Worm (Caenorhabditis elegans) whole organism, young adult: Measurements from ENCODE around the gene tat-3.

Experiments used
- B0336.3 ChIP-seq: fragments of 200-800 bp; sonication (Bioruptor generic); IDR thresholded peaks from 2 replicates; pipeline ENCODE4 v1.3.6; 2022; ENCODE audit warnings: missing genetic modification characterization, missing compliant biosample characterization
- F10E7.11 ChIP-seq: sonication (generic microtip); optimal IDR thresholded peaks from 2 replicates; lab custom pipeline; 2017; ENCODE audit warnings: mild to moderate bottlenecking, missing genetic modification characterization, moderate library complexity, missing compliant biosample characterization
- F37B4.10 ChIP-seq: fragments of 200-800 bp; sonication (Bioruptor generic); IDR thresholded peaks from 2 replicates; pipeline ENCODE4 v1.3.6; 2022; ENCODE audit warnings: missing genetic modification characterization, missing compliant biosample characterization
- F52B5.7 ChIP-seq: sonication (generic microtip); optimal IDR thresholded peaks from 2 replicates; lab custom pipeline; 2016; ENCODE audit warnings: mild to moderate bottlenecking, missing genetic modification characterization, missing compliant biosample characterization
- F57C9.4 ChIP-seq: sonication (generic microtip); optimal IDR thresholded peaks from 2 replicates; lab custom pipeline; 2017; ENCODE audit warnings: mild to moderate bottlenecking, missing genetic modification characterization, missing compliant biosample characterization
- T07F8.4 ChIP-seq: sonication (generic microtip); optimal IDR thresholded peaks from 2 replicates; lab custom pipeline; 2016; ENCODE audit warnings: mild to moderate bottlenecking, missing genetic modification characterization, moderate library complexity, missing compliant biosample characterization
- Y53F4B.3 ChIP-seq: fragments of 200-800 bp; sonication (Bioruptor generic); IDR thresholded peaks from 2 replicates; pipeline ENCODE4 v1.3.6; 2022; ENCODE audit warnings: missing genetic modification reagents, missing genetic modification characterization, missing compliant biosample characterization
- Y53G8AR.9 ChIP-seq: fragments of 200-800 bp; sonication (Bioruptor generic); conservative IDR thresholded peaks from 2 replicates; pipeline ENCODE4 v1.3.6; 2022; ENCODE audit warnings: missing genetic modification reagents, missing genetic modification characterization, missing compliant biosample characterization
- Y56A3A.18 ChIP-seq: fragments of 200-800 bp; sonication (Bioruptor generic); IDR thresholded peaks from 2 replicates; pipeline ENCODE4 v1.3.6; 2022; ENCODE audit warnings: missing genetic modification reagents, missing genetic modification characterization, missing compliant biosample characterization
- Y79H2A.3 ChIP-seq: fragments of 200-800 bp; sonication (Bioruptor generic); conservative IDR thresholded peaks from 2 replicates; pipeline ENCODE4 v1.3.6; 2022; ENCODE audit warnings: missing genetic modification reagents, missing genetic modification characterization, missing compliant biosample characterization
- Y95B8A.8 ChIP-seq: fragments of 200-800 bp; sonication (Bioruptor generic); IDR thresholded peaks from 2 replicates; pipeline ENCODE4 v1.3.6; 2022; ENCODE audit warnings: missing genetic modification reagents, missing genetic modification characterization, missing compliant biosample characterization
- ama-1 ChIP-seq, 3 experiments: fragments of 150-350 bp in 1 of 3; sonication (generic microtip) in 2 of 3; optimal IDR thresholded peaks; 2 replicates each; lab custom pipeline; 2014 to 2018; ENCODE audit warnings: missing biosample characterization in 2 of 3, missing genetic modification characterization in 2 of 3, missing genetic modification reagents in 2 of 3
- atf-7 ChIP-seq: sonication (generic microtip); optimal IDR thresholded peaks from 2 replicates; lab custom pipeline; 2017; ENCODE audit warnings: mild to moderate bottlenecking, missing genetic modification characterization, missing compliant biosample characterization
- attf-3 ChIP-seq: fragments of 200-800 bp; sonication (Bioruptor generic); conservative IDR thresholded peaks from 2 replicates; pipeline ENCODE4 v1.3.6; 2022; ENCODE audit warnings: missing genetic modification reagents, missing genetic modification characterization, missing compliant biosample characterization
- attf-5 ChIP-seq: fragments of 200-800 bp; sonication (Bioruptor generic); optimal IDR thresholded peaks from 2 replicates; lab custom pipeline; 2018; ENCODE audit warnings: mild to moderate bottlenecking, missing genetic modification characterization, missing compliant biosample characterization
- attf-6 ChIP-seq: fragments of 200-800 bp; sonication (Bioruptor generic); IDR thresholded peaks from 2 replicates; pipeline ENCODE4 v1.3.6; 2022; ENCODE audit warnings: missing genetic modification reagents, missing genetic modification characterization, missing compliant biosample characterization
- ceh-100 ChIP-seq: fragments of 200-800 bp; sonication (Bioruptor generic); IDR thresholded peaks from 2 replicates; pipeline ENCODE4 v1.3.6; 2022; ENCODE audit warnings: missing genetic modification reagents, missing genetic modification characterization, missing compliant biosample characterization
- ceh-27 ChIP-seq: fragments of 200-800 bp; sonication (Bioruptor generic); optimal IDR thresholded peaks from 2 replicates; lab custom pipeline; 2018; ENCODE audit warnings: mild to moderate bottlenecking, missing genetic modification characterization, moderate library complexity, missing compliant biosample characterization
- ceh-58 ChIP-seq: fragments of 200-800 bp; sonication (Bioruptor generic); IDR thresholded peaks from 2 replicates; pipeline ENCODE4 v1.3.6; 2022; ENCODE audit warnings: missing genetic modification characterization, missing compliant biosample characterization
- ceh-91 ChIP-seq: fragments of 200-800 bp; sonication (Bioruptor generic); IDR thresholded peaks from 2 replicates; pipeline ENCODE4 v1.3.6; 2022; ENCODE audit warnings: missing genetic modification reagents, missing genetic modification characterization, missing compliant biosample characterization
- chd-7 ChIP-seq: sonication (generic microtip); optimal IDR thresholded peaks from 2 replicates; lab custom pipeline; 2016; ENCODE audit warnings: mild to moderate bottlenecking, missing genetic modification characterization, moderate library complexity, missing compliant biosample characterization
- ets-4 ChIP-seq: fragments of 200-800 bp; sonication (Bioruptor generic); optimal IDR thresholded peaks from 2 replicates; lab custom pipeline; 2018; ENCODE audit warnings: mild to moderate bottlenecking, missing genetic modification characterization, missing compliant biosample characterization
- fkh-3 ChIP-seq: sonication (generic microtip); optimal IDR thresholded peaks from 2 replicates; lab custom pipeline; 2016; ENCODE audit warnings: mild to moderate bottlenecking, missing genetic modification characterization, missing compliant biosample characterization
- gei-17 ChIP-seq: fragments of 200-800 bp; sonication (Bioruptor generic); optimal IDR thresholded peaks from 2 replicates; lab custom pipeline; 2018; ENCODE audit warnings: mild to moderate bottlenecking, missing genetic modification characterization, missing compliant biosample characterization
- him-1 ChIP-seq: sonication (generic microtip); optimal IDR thresholded peaks from 2 replicates; lab custom pipeline; 2016; ENCODE audit warnings: missing genotype, missing genetic modification reagents, missing genetic modification characterization, missing compliant biosample characterization
- hlh-12 ChIP-seq: sonication (generic microtip); optimal IDR thresholded peaks from 2 replicates; lab custom pipeline; 2016; ENCODE audit warnings: missing genetic modification characterization, missing compliant biosample characterization
- hmg-1.2 ChIP-seq: fragments of 200-800 bp; sonication (Bioruptor generic); IDR thresholded peaks from 2 replicates; pipeline ENCODE4 v1.3.6; 2022; ENCODE audit warnings: missing genetic modification reagents, missing genetic modification characterization, missing compliant biosample characterization
- hsf-1 ChIP-seq: fragments of 200-800 bp; sonication (Bioruptor generic); IDR thresholded peaks from 2 replicates; pipeline ENCODE4 v1.3.6; 2022; ENCODE audit warnings: missing genetic modification reagents, missing genetic modification characterization, missing compliant biosample characterization
- lag-1 ChIP-seq: fragments of 200-800 bp; sonication (Bioruptor generic); IDR thresholded peaks from 2 replicates; pipeline ENCODE4 v1.3.6; 2022; ENCODE audit warnings: missing genetic modification reagents, missing genetic modification characterization, missing compliant biosample characterization
- lin-35 ChIP-seq, 3 experiments: fragments of 150-350 bp in 2 of 3; sonication (generic microtip) in 1 of 3; optimal IDR thresholded peaks; 2 replicates each; lab custom pipeline; 2014 to 2018; ENCODE audit warnings: missing biosample characterization in 3 of 3, missing genetic modification characterization in 3 of 3, missing genetic modification reagents in 3 of 3
- lin-40 ChIP-seq: sonication (generic microtip); optimal IDR thresholded peaks from 2 replicates; lab custom pipeline; 2016; ENCODE audit warnings: missing genetic modification characterization, mild to moderate bottlenecking, missing compliant biosample characterization, missing genotype, missing genetic modification reagents
- mel-28 ChIP-seq: sonication (generic microtip); optimal IDR thresholded peaks from 2 replicates; lab custom pipeline; 2016; ENCODE audit warnings: borderline replicate concordance, mild to moderate bottlenecking, missing genetic modification characterization, missing compliant biosample characterization
- mxl-1 ChIP-seq: sonication (generic microtip); optimal IDR thresholded peaks from 2 replicates; lab custom pipeline; 2016; ENCODE audit warnings: missing genetic modification characterization, missing compliant biosample characterization
- nhr-27 ChIP-seq: fragments of 200-800 bp; sonication (Bioruptor generic); optimal IDR thresholded peaks from 2 replicates; lab custom pipeline; 2018; ENCODE audit warnings: mild to moderate bottlenecking, missing genetic modification characterization, moderate library complexity, missing compliant biosample characterization
- nhr-90 ChIP-seq: sonication (generic microtip); optimal IDR thresholded peaks from 2 replicates; lab custom pipeline; 2016; ENCODE audit warnings: missing genotype, mild to moderate bottlenecking, missing genetic modification characterization, missing compliant biosample characterization
- rcor-1 ChIP-seq: fragments of 200-800 bp; sonication (Bioruptor generic); IDR thresholded peaks from 2 replicates; pipeline ENCODE4 v1.3.6; 2022; ENCODE audit warnings: missing genetic modification reagents, missing genetic modification characterization, missing compliant biosample characterization
- rpc-1 ChIP-seq, 2 experiments: fragments of 150-350 bp in 1 of 2; sonication (generic microtip) in 1 of 2; optimal IDR thresholded peaks; 2 replicates each; lab custom pipeline; 2014 to 2018; ENCODE audit warnings: missing biosample characterization in 1 of 2, missing genetic modification characterization in 1 of 2, missing genetic modification reagents in 1 of 2, missing genotype in 1 of 2
- sea-2 ChIP-seq: fragments of 200-800 bp; sonication (Bioruptor generic); IDR thresholded peaks from 2 replicates; pipeline ENCODE4 v1.3.6; 2022; ENCODE audit warnings: missing genetic modification characterization, missing compliant biosample characterization
- snpc-1.3 ChIP-seq: sonication (generic microtip); optimal IDR thresholded peaks from 2 replicates; lab custom pipeline; 2017; ENCODE audit warnings: missing genetic modification characterization, mild to moderate bottlenecking, missing compliant biosample characterization, antibody characterized with exemption, moderate library complexity, missing genotype, missing genetic modification reagents; ENCODE audit not compliant: insufficient read depth
- tbx-9 ChIP-seq: sonication (generic microtip); optimal IDR thresholded peaks from 2 replicates; lab custom pipeline; 2016; ENCODE audit warnings: borderline replicate concordance, missing genetic modification characterization, inconsistent platforms, missing compliant biosample characterization
- unc-130 ChIP-seq: sonication (generic microtip); optimal IDR thresholded peaks from 2 replicates; lab custom pipeline; 2016; ENCODE audit warnings: missing genetic modification reagents, missing genetic modification characterization, missing compliant biosample characterization
- unc-62 ChIP-seq: fragments of 150-350 bp; optimal IDR thresholded peaks from 2 replicates; lab custom pipeline; 2014; ENCODE audit warnings: missing biosample characterization, missing genetic modification reagents, missing genetic modification characterization
- zfh-2 ChIP-seq: fragments of 200-800 bp; sonication (Bioruptor generic); conservative IDR thresholded peaks from 2 replicates; pipeline ENCODE4 v1.3.6; 2022; ENCODE audit warnings: missing genetic modification reagents, missing genetic modification characterization, missing compliant biosample characterization
- ztf-3 ChIP-seq: fragments of 200-800 bp; sonication (Bioruptor generic); optimal IDR thresholded peaks from 2 replicates; lab custom pipeline; 2018; ENCODE audit warnings: mild to moderate bottlenecking, missing genetic modification characterization, missing compliant biosample characterization

tat-3 gene

DNA sequence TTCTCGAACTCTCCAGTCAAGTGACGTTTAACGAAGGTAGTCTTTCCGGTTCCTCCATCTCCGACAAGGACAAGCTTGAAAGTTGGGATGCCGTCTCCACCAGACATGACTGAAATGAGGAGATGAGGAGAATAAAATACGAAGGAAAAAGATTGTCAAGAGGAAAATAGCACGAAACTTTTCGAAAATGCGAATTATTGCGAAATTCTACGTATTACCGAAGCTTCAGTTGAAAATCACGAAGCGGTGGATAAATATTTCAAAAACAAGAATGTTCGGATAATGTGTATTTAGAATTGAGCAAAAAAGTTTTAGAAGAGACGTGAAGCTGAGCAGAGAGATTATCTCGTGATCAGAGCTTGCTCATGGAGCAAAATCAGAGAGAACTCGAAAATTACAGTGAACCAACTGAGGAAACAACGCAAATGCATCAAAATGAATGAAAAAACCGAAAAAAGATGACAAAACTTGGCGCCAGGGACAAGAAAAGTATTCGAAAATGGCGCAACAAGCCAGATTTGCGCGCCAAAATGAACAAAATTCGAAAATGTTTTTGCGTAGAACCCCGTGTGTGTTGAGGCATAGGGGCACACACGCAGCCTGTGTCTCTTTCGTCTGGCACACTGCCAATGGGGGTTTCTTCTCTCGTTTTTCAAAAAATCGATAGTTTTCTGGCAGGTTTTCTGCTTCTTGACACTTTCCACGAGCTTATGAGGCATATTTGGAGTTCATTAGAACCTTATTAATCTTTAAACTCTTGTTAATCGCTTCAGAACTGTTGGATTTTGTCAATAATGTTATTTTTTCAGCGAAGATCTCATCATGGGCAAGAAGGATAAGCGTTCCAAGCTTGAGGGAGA, 17.3 kb upstream of the tat-3 start, which contains the start of the genes ran-1 and dkc-1 (continued):
- TF ChIP-seq atf-7 (tag; lab: Kevin White, UChicago) (no peak), attf-5 (GFP tag; lab: Kevin White, UChicago) (peak; percentile 90), sea-2 (no peak)

DNA sequence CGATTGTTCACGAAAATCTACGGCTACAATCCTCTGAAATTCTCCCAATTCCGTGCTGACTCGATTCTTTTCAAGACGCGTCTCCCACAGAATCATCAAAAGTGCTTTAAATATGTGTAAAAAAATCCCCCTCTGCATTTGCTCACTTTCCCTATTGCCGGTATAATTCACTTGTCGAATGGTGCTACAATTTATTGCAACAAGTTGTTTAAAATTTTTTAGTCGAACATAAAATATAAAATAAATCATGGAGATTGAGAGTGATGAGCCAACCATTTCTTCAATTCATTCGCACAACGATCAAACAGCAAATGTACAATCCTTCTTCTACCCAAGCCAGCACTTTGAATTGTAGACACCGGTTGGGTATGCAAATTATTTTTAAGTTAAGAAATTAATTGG, 15.9 kb upstream of the tat-3 start:
- no peak for TF ChIP-seq attf-3 (GFP tag; lab: Robert Waterston, UW)
- TF ChIP-seq F37B4.10 (GFP tag; lab: Robert Waterston, UW), result 0 out of 2 replicates have a peak, but pooled peaks have one; percentile 11
- TF ChIP-seq Y56A3A.18, result peak; percentile 73; the same call in 1 of the 2 replicates
- TF ChIP-seq attf-6, result peak; percentile 87
- TF ChIP-seq snpc-1.3 (tag; lab: Kevin White, UChicago), result peak; percentile 69
- peak; percentile 94 for TF ChIP-seq Y53G8AR.9 (GFP tag; lab: Robert Waterston, UW)
- TF ChIP-seq ceh-100, result peak; percentile 49
- peak; percentile 40 for TF ChIP-seq F57C9.4 (tag; lab: Kevin White, UChicago)
- peak; percentile 39; the same call in 1 of the 2 replicates for TF ChIP-seq hmg-1.2
- no peak for TF ChIP-seq ztf-3 (GFP tag; lab: Kevin White, UChicago)
- TF ChIP-seq ceh-58 (GFP tag; lab: Robert Waterston, UW), result peak; percentile 71; the same call in 1 of the 2 replicates
- TF ChIP-seq lin-40 (tag; lab: Kevin White, UChicago), result no peak
- peak in 2 of 3 experiments; percentile 7 to 38 for TF ChIP-seq lin-35 (GFP tag; optimal IDR thresholded peaks at IDR 0.05; lab: Kevin White, UChicago)
- TF ChIP-seq F10E7.11 (tag; lab: Kevin White, UChicago), result peak; percentile 77
- TF ChIP-seq rcor-1 (GFP tag; lab: Robert Waterston, UW), result peak; percentile 66
- peak; percentile 69 for TF ChIP-seq him-1 (tag; lab: Kevin White, UChicago)
- TF ChIP-seq hlh-12 (tag; lab: Kevin White, UChicago), result peak; percentile 50
- TF ChIP-seq B0336.3 (GFP tag; lab: Robert Waterston, UW), result peak; percentile 93; the same call in 1 of the 2 replicates
- TF ChIP-seq chd-7 (tag; lab: Kevin White, UChicago), result peak; percentile 61
- TF ChIP-seq lag-1, result no peak
- no peak for TF ChIP-seq unc-62 (GFP tag; lab: Kevin White, UChicago)
- no peak for TF ChIP-seq zfh-2
- no peak for TF ChIP-seq Y53F4B.3 (GFP tag; lab: Robert Waterston, UW)
- TF ChIP-seq ceh-91, result no peak
- TF ChIP-seq hsf-1 (GFP tag; lab: Robert Waterston, UW), result peak; percentile 81
- no peak for TF ChIP-seq gei-17 (GFP tag; lab: Kevin White, UChicago)
- TF ChIP-seq mxl-1 (tag; lab: Kevin White, UChicago), result peak; percentile 33
- peak; percentile 49 for TF ChIP-seq ets-4 (GFP tag; lab: Kevin White, UChicago)
- no peak for TF ChIP-seq rpc-1 (optimal IDR thresholded peaks at IDR 0.05; lab: Kevin White, UChicago)
- TF ChIP-seq rpc-1 (tag; optimal IDR thresholded peaks at IDR 0.05; lab: Kevin White, UChicago), result peak; percentile 6
- TF ChIP-seq ama-1 (optimal IDR thresholded peaks at IDR 0.05; lab: Kevin White, UChicago), result peak; percentile 20
- TF ChIP-seq ama-1 (GFP tag; optimal IDR thresholded peaks at IDR 0.05; lab: Kevin White, UChicago), result peak; percentile 83 to 93
- TF ChIP-seq nhr-90 (tag; lab: Kevin White, UChicago), result peak; percentile 43
- peak; percentile 94 for TF ChIP-seq Y79H2A.3 (GFP tag; lab: Robert Waterston, UW)
- TF ChIP-seq F52B5.7 (tag; lab: Kevin White, UChicago), result peak; percentile 73
- TF ChIP-seq nhr-27 (tag; lab: Kevin White, UChicago), result no peak
- TF ChIP-seq fkh-3 (tag; lab: Kevin White, UChicago), result no peak
- TF ChIP-seq mel-28 (tag; lab: Kevin White, UChicago), result no peak
- TF ChIP-seq T07F8.4 (tag; lab: Kevin White, UChicago), result peak; percentile 44
- peak; percentile 14 for TF ChIP-seq ceh-27 (GFP tag; lab: Kevin White, UChicago)
- TF ChIP-seq attf-5 (GFP tag; lab: Kevin White, UChicago), result peak; percentile 53
- TF ChIP-seq unc-130 (GFP tag; lab: Kevin White, UChicago), result peak; percentile 85
- TF ChIP-seq atf-7 (tag; lab: Kevin White, UChicago), result peak; percentile 27
- TF ChIP-seq Y95B8A.8 (GFP tag; lab: Robert Waterston, UW), result peak; percentile 88
- TF ChIP-seq tbx-9 (tag; lab: Kevin White, UChicago), result peak; percentile 19
